Fruit fly (Drosophila melanogaster): ENCODE data around the gene Trs20.

Trs20 gene

dm6 chr3L:16161131-16161530 lies 29.7 kb upstream of the Trs20 start:
- no peak for TF ChIP-seq CG8159 (tag; optimal IDR thresholded peaks at IDR 0.05)
- peak; percentile 40 for TF ChIP-seq EcR (GFP tag; optimal IDR thresholded peaks at IDR 0.05)

- TF ChIP-seq CG32121 (GFP tag; IDR thresholded peaks at IDR 0.05) (0 out of 2 replicates have a peak, but pooled peaks have one; percentile 38), fd96Ca (GFP tag; IDR thresholded peaks at IDR 0.05) (0 out of 3 replicates have a peak, but pooled peaks have one; percentile 20), CG12605 (GFP tag; IDR thresholded peaks at IDR 0.05) (no peak), CG17806 (tag; optimal IDR thresholded peaks at IDR 0.05) (peak; percentile 36), CG14655 (GFP tag; optimal IDR thresholded peaks at IDR 0.05) (peak; percentile 63), Pif1A (GFP tag; optimal IDR thresholded peaks at IDR 0.05) (peak; percentile 4), CG8159 (tag; optimal IDR thresholded peaks at IDR 0.05) (peak; percentile 7), CG4496 (GFP tag; IDR thresholded peaks at IDR 0.05) (no peak; the same call in 2 of the 3 replicates), CG8301 (tag; optimal IDR thresholded peaks at IDR 0.05) (peak; percentile 60), rn (GFP tag; IDR thresholded peaks at IDR 0.05) (no peak), CG15710 (tag; optimal IDR thresholded peaks at IDR 0.05) (peak; percentile 40), Ets98B (GFP tag; IDR thresholded peaks at IDR 0.05) (no peak), CG9948 (tag; optimal IDR thresholded peaks at IDR 0.05) (peak; percentile 31)
Observed at dm6 chr3L:16160420-16161069, 29.1 kb upstream of the Trs20 start.

- TF ChIP-seq CG10348 (GFP tag; IDR thresholded peaks at IDR 0.05) (no peak), CG12605 (GFP tag; IDR thresholded peaks at IDR 0.05) (no peak), CG4496 (GFP tag; IDR thresholded peaks at IDR 0.05) (no peak), CG8301 (tag; optimal IDR thresholded peaks at IDR 0.05) (no peak), gl (tag; optimal IDR thresholded peaks at IDR 0.05) (no peak), Snoo (tag; optimal IDR thresholded peaks at IDR 0.05) (no peak), EcR (GFP tag; optimal IDR thresholded peaks at IDR 0.05) (no peak), Pif1A (GFP tag; optimal IDR thresholded peaks at IDR 0.05) (no peak), CG34367 (tag; optimal IDR thresholded peaks at IDR 0.05) (no peak), CG14655 (GFP tag; optimal IDR thresholded peaks at IDR 0.05) (no peak), CG8159 (tag; optimal IDR thresholded peaks at IDR 0.05) (no peak)
Observed at dm6 chr3L:16160073-16160398, 28.6 kb upstream of the Trs20 start.

DNA sequence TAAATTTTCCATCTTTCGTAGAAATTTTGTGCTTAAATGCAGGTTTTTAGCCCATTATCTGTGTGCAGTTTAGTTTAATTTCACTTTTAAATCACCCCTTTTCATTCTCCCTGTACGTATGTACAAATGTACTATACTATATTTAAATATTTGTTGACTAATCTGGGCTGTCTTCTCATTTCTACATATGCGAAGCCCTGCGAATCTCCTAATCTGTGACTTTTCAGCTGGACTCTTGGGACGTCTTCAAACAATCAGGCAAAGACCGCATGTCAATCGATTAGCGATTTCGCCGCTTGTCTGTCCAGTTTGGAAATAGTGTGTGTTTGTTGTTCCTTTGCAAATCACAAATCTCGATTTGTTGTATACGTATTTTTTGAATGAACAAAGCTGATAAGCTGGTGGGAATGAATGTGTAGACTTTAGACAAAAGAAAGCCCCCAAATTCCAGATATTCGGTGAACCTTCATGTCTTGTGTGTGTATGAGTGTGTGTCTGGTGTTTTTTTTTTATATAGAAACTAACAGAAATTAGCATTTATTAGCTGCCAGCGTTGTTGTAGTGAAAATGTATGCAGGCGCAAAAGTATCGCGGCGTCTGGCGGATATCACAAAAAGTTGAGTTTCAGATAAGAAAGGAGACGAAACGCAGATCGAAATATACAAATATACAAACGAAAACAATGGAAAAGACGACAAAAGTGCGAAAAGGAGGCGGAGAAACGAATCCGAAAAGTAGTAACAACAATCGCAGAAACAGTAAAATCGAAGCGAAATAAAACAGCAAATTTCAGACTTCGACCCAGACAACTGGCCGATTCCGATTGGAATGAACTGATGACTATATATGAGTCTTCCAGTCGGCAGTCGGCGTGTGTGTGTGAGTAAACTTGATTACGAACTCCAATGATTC lies 28.0 kb upstream of the Trs20 start:
- TF ChIP-seq CG8159 (tag; optimal IDR thresholded peaks at IDR 0.05) (no peak), CG8301 (tag; optimal IDR thresholded peaks at IDR 0.05) (no peak), CG17806 (tag; optimal IDR thresholded peaks at IDR 0.05) (no peak), Pif1A (GFP tag; optimal IDR thresholded peaks at IDR 0.05) (no peak), CG12605 (GFP tag; IDR thresholded peaks at IDR 0.05) (no peak), D1 (tag; optimal IDR thresholded peaks at IDR 0.05) (no peak), CG4496 (GFP tag; IDR thresholded peaks at IDR 0.05) (no peak; the same call in 2 of the 3 replicates), gl (tag; optimal IDR thresholded peaks at IDR 0.05) (peak; percentile 45), CG15710 (tag; optimal IDR thresholded peaks at IDR 0.05) (no peak), rn (GFP tag; IDR thresholded peaks at IDR 0.05) (no peak), Snoo (tag; optimal IDR thresholded peaks at IDR 0.05) (peak; percentile 19), Ets98B (GFP tag; IDR thresholded peaks at IDR 0.05) (no peak; the same call in 1 of the 2 replicates), EcR (GFP tag; optimal IDR thresholded peaks at IDR 0.05) (peak; percentile 41), CG34367 (tag; optimal IDR thresholded peaks at IDR 0.05) (no peak)

dm6 chr3L:16158322-16158721 lies 26.9 kb upstream of the Trs20 start:
- TF ChIP-seq Ets98B (GFP tag; IDR thresholded peaks at IDR 0.05): peak; percentile 29; the same call in 1 of the 2 replicates
- no peak for TF ChIP-seq CG15710 (tag; optimal IDR thresholded peaks at IDR 0.05)
- peak; percentile 71 for TF ChIP-seq EcR (GFP tag; optimal IDR thresholded peaks at IDR 0.05)
- TF ChIP-seq CG17806 (tag; optimal IDR thresholded peaks at IDR 0.05): no peak

dm6 chr3L:16157251-16158190 lies 26.1 kb upstream of the Trs20 start:
- TF ChIP-seq CG12605 (GFP tag; IDR thresholded peaks at IDR 0.05): no peak
- TF ChIP-seq CG34367 (tag; optimal IDR thresholded peaks at IDR 0.05): peak; percentile 9
- TF ChIP-seq Ets98B (GFP tag; IDR thresholded peaks at IDR 0.05): no peak
- peak; percentile 61 for TF ChIP-seq CG9948 (tag; optimal IDR thresholded peaks at IDR 0.05)
- TF ChIP-seq CG10348 (GFP tag; IDR thresholded peaks at IDR 0.05): no peak
- TF ChIP-seq CG17806 (tag; optimal IDR thresholded peaks at IDR 0.05): peak; percentile 50
- TF ChIP-seq Pif1B (GFP tag; optimal IDR thresholded peaks at IDR 0.05): peak; percentile 43
- TF ChIP-seq CG14655 (GFP tag; optimal IDR thresholded peaks at IDR 0.05): peak; percentile 69
- TF ChIP-seq CG8301 (tag; optimal IDR thresholded peaks at IDR 0.05): peak; percentile 71
- peak; percentile 47; the same call in 2 of the 3 replicates for TF ChIP-seq CG4496 (GFP tag; IDR thresholded peaks at IDR 0.05)
- TF ChIP-seq CG15710 (tag; optimal IDR thresholded peaks at IDR 0.05): peak; percentile 31
- TF ChIP-seq EcR (GFP tag; optimal IDR thresholded peaks at IDR 0.05): no peak
- peak; percentile 32 for TF ChIP-seq D1 (tag; optimal IDR thresholded peaks at IDR 0.05)
- 0 out of 2 replicates have a peak, but pooled peaks have one; percentile 22 for TF ChIP-seq rn (GFP tag; IDR thresholded peaks at IDR 0.05)
- no peak for TF ChIP-seq fd96Ca (GFP tag; IDR thresholded peaks at IDR 0.05)
- TF ChIP-seq CG32121 (GFP tag; IDR thresholded peaks at IDR 0.05): no peak
- no peak for TF ChIP-seq Snoo (tag; optimal IDR thresholded peaks at IDR 0.05)
- TF ChIP-seq gl (tag; optimal IDR thresholded peaks at IDR 0.05): no peak
- peak; percentile 69 for TF ChIP-seq Pif1A (GFP tag; optimal IDR thresholded peaks at IDR 0.05)
- no peak for TF ChIP-seq CG13204 (GFP tag; optimal IDR thresholded peaks at IDR 0.05)
- peak; percentile 57 for TF ChIP-seq CG8159 (tag; optimal IDR thresholded peaks at IDR 0.05)

Data from whole organism, pupa.